Worm (Caenorhabditis elegans) whole organism, young adult: ENCODE measurements around the gene hecw-1.
A peak's percentile ranks its signal among the peaks of the same experiment; 100 is the strongest.

Source experiments
- B0336.3 ChIP-seq: fragments of 200-800 bp; sonication (Bioruptor generic); IDR thresholded peaks from 2 replicates; pipeline ENCODE4 v1.3.6; 2022; ENCODE audit warnings: missing genetic modification characterization, missing compliant biosample characterization
- C06A6.2 ChIP-seq: fragments of 200-800 bp; sonication (Bioruptor generic); conservative IDR thresholded peaks from 2 replicates; pipeline ENCODE4 v1.3.6; 2022; ENCODE audit warnings: missing genetic modification characterization, missing compliant biosample characterization
- C17E4.6 ChIP-seq: fragments of 200-800 bp; sonication (Bioruptor generic); IDR thresholded peaks from 2 replicates; pipeline ENCODE4 v1.3.6; 2022; ENCODE audit warnings: missing genetic modification reagents, missing genetic modification characterization, missing compliant biosample characterization
- F10E7.11 ChIP-seq: sonication (generic microtip); optimal IDR thresholded peaks from 2 replicates; lab custom pipeline; 2017; ENCODE audit warnings: mild to moderate bottlenecking, missing genetic modification characterization, moderate library complexity, missing compliant biosample characterization
- F22D6.2 ChIP-seq: sonication (generic microtip); optimal IDR thresholded peaks from 2 replicates; lab custom pipeline; 2016; ENCODE audit warnings: mild to moderate bottlenecking, missing genetic modification characterization, missing compliant biosample characterization
- F23B12.7 ChIP-seq: sonication (generic microtip); optimal IDR thresholded peaks from 2 replicates; lab custom pipeline; 2017; ENCODE audit warnings: missing genetic modification characterization, mild to moderate bottlenecking, missing compliant biosample characterization, antibody characterized with exemption, moderate library complexity; ENCODE audit not compliant: insufficient read depth
- F33H1.4 ChIP-seq: fragments of 200-800 bp; sonication (Bioruptor generic); IDR thresholded peaks from 2 replicates; pipeline ENCODE4 v1.3.6; 2022; ENCODE audit warnings: missing genetic modification reagents, missing genetic modification characterization, missing compliant biosample characterization
- F57A8.1 ChIP-seq: fragments of 200-800 bp; sonication (Bioruptor generic); optimal IDR thresholded peaks from 2 replicates; lab custom pipeline; 2018; ENCODE audit warnings: mild to moderate bottlenecking, missing genetic modification characterization, moderate library complexity, missing compliant biosample characterization
- F57C9.4 ChIP-seq: sonication (generic microtip); optimal IDR thresholded peaks from 2 replicates; lab custom pipeline; 2017; ENCODE audit warnings: mild to moderate bottlenecking, missing genetic modification characterization, missing compliant biosample characterization
- K11D2.4 ChIP-seq: fragments of 200-800 bp; sonication (Bioruptor generic); IDR thresholded peaks from 2 replicates; pipeline ENCODE4 v1.3.6; 2022; ENCODE audit warnings: missing genetic modification reagents, missing genetic modification characterization, missing compliant biosample characterization
- K12H6.12 ChIP-seq: fragments of 200-800 bp; sonication (Bioruptor generic); optimal IDR thresholded peaks from 2 replicates; lab custom pipeline; 2018; ENCODE audit warnings: mild to moderate bottlenecking, missing genetic modification characterization, missing compliant biosample characterization
- T07F8.4 ChIP-seq: sonication (generic microtip); optimal IDR thresholded peaks from 2 replicates; lab custom pipeline; 2016; ENCODE audit warnings: mild to moderate bottlenecking, missing genetic modification characterization, moderate library complexity, missing compliant biosample characterization
- Y53G8AR.9 ChIP-seq: fragments of 200-800 bp; sonication (Bioruptor generic); conservative IDR thresholded peaks from 2 replicates; pipeline ENCODE4 v1.3.6; 2022; ENCODE audit warnings: missing genetic modification reagents, missing genetic modification characterization, missing compliant biosample characterization
- Y56A3A.18 ChIP-seq: fragments of 200-800 bp; sonication (Bioruptor generic); IDR thresholded peaks from 2 replicates; pipeline ENCODE4 v1.3.6; 2022; ENCODE audit warnings: missing genetic modification reagents, missing genetic modification characterization, missing compliant biosample characterization
- Y95B8A.8 ChIP-seq: fragments of 200-800 bp; sonication (Bioruptor generic); IDR thresholded peaks from 2 replicates; pipeline ENCODE4 v1.3.6; 2022; ENCODE audit warnings: missing genetic modification reagents, missing genetic modification characterization, missing compliant biosample characterization
- attf-5 ChIP-seq: fragments of 200-800 bp; sonication (Bioruptor generic); optimal IDR thresholded peaks from 2 replicates; lab custom pipeline; 2018; ENCODE audit warnings: mild to moderate bottlenecking, missing genetic modification characterization, missing compliant biosample characterization
- attf-6 ChIP-seq: fragments of 200-800 bp; sonication (Bioruptor generic); IDR thresholded peaks from 2 replicates; pipeline ENCODE4 v1.3.6; 2022; ENCODE audit warnings: missing genetic modification reagents, missing genetic modification characterization, missing compliant biosample characterization
- bed-1 ChIP-seq: fragments of 200-800 bp; sonication (Bioruptor generic); IDR thresholded peaks from 2 replicates; pipeline ENCODE4 v1.3.6; 2022; ENCODE audit warnings: missing genetic modification reagents, missing genetic modification characterization, missing compliant biosample characterization
- bed-2 ChIP-seq: fragments of 200-800 bp; sonication (Bioruptor generic); IDR thresholded peaks from 2 replicates; pipeline ENCODE4 v1.3.6; 2022; ENCODE audit warnings: missing genetic modification reagents, missing genetic modification characterization, missing compliant biosample characterization
- ccch-3 ChIP-seq: fragments of 200-800 bp; sonication (Bioruptor generic); optimal IDR thresholded peaks from 2 replicates; lab custom pipeline; 2018; ENCODE audit warnings: mild to moderate bottlenecking, missing genetic modification characterization, missing compliant biosample characterization
- ceh-100 ChIP-seq: fragments of 200-800 bp; sonication (Bioruptor generic); IDR thresholded peaks from 2 replicates; pipeline ENCODE4 v1.3.6; 2022; ENCODE audit warnings: missing genetic modification reagents, missing genetic modification characterization, missing compliant biosample characterization
- dox-1 ChIP-seq: fragments of 200-800 bp; sonication (Bioruptor generic); IDR thresholded peaks from 2 replicates; pipeline ENCODE4 v1.3.6; 2022; ENCODE audit warnings: missing genetic modification reagents, missing genetic modification characterization, missing compliant biosample characterization
- efl-1 ChIP-seq: fragments of 150-350 bp; optimal IDR thresholded peaks from 2 replicates; lab custom pipeline; 2014; ENCODE audit warnings: missing biosample characterization, missing genetic modification reagents, missing genetic modification characterization
- egrh-3 ChIP-seq: fragments of 200-800 bp; sonication (Bioruptor generic); IDR thresholded peaks from 2 replicates; pipeline ENCODE4 v1.3.6; 2022; ENCODE audit warnings: missing genetic modification reagents, missing genetic modification characterization, missing compliant biosample characterization
- ets-4 ChIP-seq: fragments of 200-800 bp; sonication (Bioruptor generic); optimal IDR thresholded peaks from 2 replicates; lab custom pipeline; 2018; ENCODE audit warnings: mild to moderate bottlenecking, missing genetic modification characterization, missing compliant biosample characterization
- gei-17 ChIP-seq: fragments of 200-800 bp; sonication (Bioruptor generic); optimal IDR thresholded peaks from 2 replicates; lab custom pipeline; 2018; ENCODE audit warnings: mild to moderate bottlenecking, missing genetic modification characterization, missing compliant biosample characterization
- him-1 ChIP-seq: sonication (generic microtip); optimal IDR thresholded peaks from 2 replicates; lab custom pipeline; 2016; ENCODE audit warnings: missing genotype, missing genetic modification reagents, missing genetic modification characterization, missing compliant biosample characterization
- hmg-1.2 ChIP-seq: fragments of 200-800 bp; sonication (Bioruptor generic); IDR thresholded peaks from 2 replicates; pipeline ENCODE4 v1.3.6; 2022; ENCODE audit warnings: missing genetic modification reagents, missing genetic modification characterization, missing compliant biosample characterization
- let-526 ChIP-seq: fragments of 200-800 bp; sonication (Bioruptor generic); IDR thresholded peaks from 2 replicates; pipeline ENCODE4 v1.3.6; 2022; ENCODE audit warnings: missing genetic modification reagents, missing genetic modification characterization, missing compliant biosample characterization
- lin-26 ChIP-seq: fragments of 200-800 bp; sonication (Bioruptor generic); IDR thresholded peaks from 2 replicates; pipeline ENCODE4 v1.3.6; 2022; ENCODE audit warnings: missing genetic modification reagents, missing genetic modification characterization, missing compliant biosample characterization
- lin-40 ChIP-seq: sonication (generic microtip); optimal IDR thresholded peaks from 2 replicates; lab custom pipeline; 2016; ENCODE audit warnings: missing genetic modification characterization, mild to moderate bottlenecking, missing compliant biosample characterization, missing genotype, missing genetic modification reagents
- madf-3 ChIP-seq: fragments of 200-800 bp; sonication (Bioruptor generic); IDR thresholded peaks from 2 replicates; pipeline ENCODE4 v1.3.6; 2022; ENCODE audit warnings: missing genetic modification reagents, missing genetic modification characterization, missing compliant biosample characterization
- madf-8 ChIP-seq: fragments of 200-800 bp; sonication (Bioruptor generic); conservative IDR thresholded peaks from 2 replicates; pipeline ENCODE4 v1.3.6; 2022; ENCODE audit warnings: missing genetic modification reagents, missing genetic modification characterization, missing compliant biosample characterization
- mxl-1 ChIP-seq: sonication (generic microtip); optimal IDR thresholded peaks from 2 replicates; lab custom pipeline; 2016; ENCODE audit warnings: missing genetic modification characterization, missing compliant biosample characterization
- rec-8 ChIP-seq, 2 experiments: sonication (generic microtip); optimal IDR thresholded peaks; 2 replicates each; lab custom pipeline; 2016; ENCODE audit warnings: mild to moderate bottlenecking in 2 of 2, missing genetic modification characterization in 2 of 2, missing genetic modification reagents in 2 of 2, missing genotype in 2 of 2, missing biosample characterization in 1 of 2, missing compliant biosample characterization in 1 of 2, moderate library complexity in 1 of 2
- repo-1 ChIP-seq: sonication (generic microtip); optimal IDR thresholded peaks from 2 replicates; lab custom pipeline; 2017; ENCODE audit warnings: mild to moderate bottlenecking, missing genetic modification characterization, missing compliant biosample characterization
- snpc-1.1 ChIP-seq: sonication (generic microtip); optimal IDR thresholded peaks from 2 replicates; lab custom pipeline; 2017; ENCODE audit warnings: missing genetic modification characterization, mild to moderate bottlenecking, missing compliant biosample characterization, antibody characterized with exemption, moderate library complexity, missing genotype, missing genetic modification reagents; ENCODE audit not compliant: insufficient read depth
- snpc-4 ChIP-seq, 5 experiments: fragments of 150-350 bp in 1 of 5; sonication (generic microtip) in 4 of 5; optimal IDR thresholded peaks; 2 replicates each; lab custom pipeline; 2014 to 2018; ENCODE audit warnings: missing genetic modification characterization in 5 of 5, missing biosample characterization in 3 of 5, antibody characterized with exemption in 2 of 5, mild to moderate bottlenecking in 2 of 5, missing compliant biosample characterization in 2 of 5, missing genotype in 2 of 5, moderate library complexity in 2 of 5, missing genetic modification reagents in 1 of 5
- sptf-2 ChIP-seq: fragments of 200-800 bp; sonication (Bioruptor generic); optimal IDR thresholded peaks from 2 replicates; lab custom pipeline; 2018; ENCODE audit warnings: mild to moderate bottlenecking, missing genetic modification characterization, missing compliant biosample characterization
- tlf-1 ChIP-seq: fragments of 200-800 bp; sonication (Bioruptor generic); optimal IDR thresholded peaks from 2 replicates; lab custom pipeline; 2018; ENCODE audit warnings: mild to moderate bottlenecking, missing genetic modification characterization, missing compliant biosample characterization
- xnd-1 ChIP-seq: sonication (generic microtip); optimal IDR thresholded peaks from 2 replicates; lab custom pipeline; 2016; ENCODE audit warnings: missing genotype, missing genetic modification reagents, missing genetic modification characterization, missing compliant biosample characterization
- ztf-26 ChIP-seq: sonication (generic microtip); optimal IDR thresholded peaks from 2 replicates; lab custom pipeline; 2017; ENCODE audit warnings: missing genetic modification characterization, missing compliant biosample characterization
- ztf-6 ChIP-seq: fragments of 200-800 bp; sonication (Bioruptor generic); IDR thresholded peaks from 2 replicates; pipeline ENCODE4 v1.3.6; 2022; ENCODE audit warnings: missing genetic modification reagents, missing genetic modification characterization, missing compliant biosample characterization

hecw-1 gene

ce11 chrIII:3390144-3390543 is 374 bp upstream of the hecw-1 start (continued):
- no peak for TF ChIP-seq egrh-3 (GFP tag; lab: Robert Waterston, UW)
- no peak for TF ChIP-seq F22D6.2 (tag; lab: Kevin White, UChicago)
- no peak for TF ChIP-seq F57A8.1 (GFP tag; lab: Kevin White, UChicago)
- TF ChIP-seq ceh-100 (GFP tag; lab: Robert Waterston, UW) = 0 out of 2 replicates have a peak, but pooled peaks have one; percentile 27
- peak; percentile 98 for TF ChIP-seq F33H1.4
- peak; percentile 71 for TF ChIP-seq efl-1 (GFP tag; lab: Kevin White, UChicago)
- TF ChIP-seq him-1 (tag; lab: Kevin White, UChicago) = peak; percentile 83
- peak; percentile 48 for TF ChIP-seq snpc-1.1 (tag; lab: Kevin White, UChicago)
- no peak for TF ChIP-seq Y53G8AR.9 (GFP tag; lab: Robert Waterston, UW)
- TF ChIP-seq Y95B8A.8 (GFP tag; lab: Robert Waterston, UW) = 0 out of 2 replicates have a peak, but pooled peaks have one; percentile 22

- TF ChIP-seq gei-17 (no peak), tlf-1 (GFP tag; lab: Kevin White, UChicago) (no peak), let-526 (GFP tag; lab: Robert Waterston, UW) (no peak), F23B12.7 (no peak), bed-2 (GFP tag; lab: Robert Waterston, UW) (no peak), rec-8 (tag; optimal IDR thresholded peaks at IDR 0.05; lab: Kevin White, UChicago) (no peak), T07F8.4 (tag; lab: Kevin White, UChicago) (no peak)
Observed at ce11 chrIII:3382465-3382864, 7.3 kb downstream of the hecw-1 start.

- TF ChIP-seq dox-1 = no peak
- TF ChIP-seq bed-1 (GFP tag; lab: Robert Waterston, UW) = 0 out of 2 replicates have a peak, but pooled peaks have one; percentile 44
Observed at ce11 chrIII:3381866-3382265, 7.9 kb downstream of the hecw-1 start.

ce11 chrIII:3377700-3378099 is 12.1 kb downstream of the hecw-1 start:
- TF ChIP-seq mxl-1 (tag; lab: Kevin White, UChicago) = no peak
- no peak for TF ChIP-seq T07F8.4 (tag; lab: Kevin White, UChicago)
- 0 out of 2 replicates have a peak, but pooled peaks have one; percentile 46 for TF ChIP-seq madf-3 (GFP tag; lab: Robert Waterston, UW)
- no peak for TF ChIP-seq attf-6 (GFP tag; lab: Robert Waterston, UW)
- TF ChIP-seq Y56A3A.18 (GFP tag; lab: Robert Waterston, UW) = no peak
- TF ChIP-seq F57C9.4 (tag; lab: Kevin White, UChicago) = no peak
- TF ChIP-seq F23B12.7 = no peak
- no peak for TF ChIP-seq K11D2.4 (GFP tag; lab: Robert Waterston, UW)
- no peak for TF ChIP-seq let-526 (GFP tag; lab: Robert Waterston, UW)
- TF ChIP-seq B0336.3 (GFP tag; lab: Robert Waterston, UW) = no peak
- no peak for TF ChIP-seq ztf-6 (GFP tag; lab: Robert Waterston, UW)
- TF ChIP-seq attf-5 = no peak
- TF ChIP-seq ztf-26 = peak; percentile 54
- TF ChIP-seq ccch-3 (GFP tag; lab: Kevin White, UChicago) = no peak
- no peak for TF ChIP-seq xnd-1 (tag; lab: Kevin White, UChicago)
- TF ChIP-seq hmg-1.2 (GFP tag; lab: Robert Waterston, UW) = no peak
- peak; percentile 60; the same call in 1 of the 2 replicates for TF ChIP-seq lin-26
- TF ChIP-seq C06A6.2 = no peak
- TF ChIP-seq C17E4.6 (GFP tag; lab: Robert Waterston, UW) = no peak
- TF ChIP-seq lin-40 (tag; lab: Kevin White, UChicago) = no peak
- peak; percentile 37 for TF ChIP-seq snpc-4 (GFP tag; optimal IDR thresholded peaks at IDR 0.05; lab: Kevin White, UChicago)
- TF ChIP-seq snpc-4 (tag; optimal IDR thresholded peaks at IDR 0.05; lab: Kevin White, UChicago) = peak; percentile 87 to 96 (median 92)
- TF ChIP-seq sptf-2 (GFP tag; lab: Kevin White, UChicago) = no peak
- TF ChIP-seq repo-1 (tag; lab: Kevin White, UChicago) = no peak
- TF ChIP-seq madf-8 (GFP tag; lab: Robert Waterston, UW) = no peak
- no peak for TF ChIP-seq F10E7.11 (tag; lab: Kevin White, UChicago)
- no peak for TF ChIP-seq K12H6.12 (tag; lab: Kevin White, UChicago)
- no peak for TF ChIP-seq ets-4 (GFP tag; lab: Kevin White, UChicago)
- TF ChIP-seq, all 124 proteins: peak for 4
